Worm (Caenorhabditis elegans) whole organism, mixed stage, embryonic: ENCODE measurements around the gene K07C11.7.
A peak's percentile ranks its signal among the peaks of the same experiment; 100 is the strongest.

Experiments used
- blmp-1 ChIP-seq: fragments of 150-350 bp; optimal IDR thresholded peaks from 2 replicates; lab custom pipeline; 2014; ENCODE audit warnings: missing biosample characterization, missing genetic modification characterization
- ceh-39 ChIP-seq: fragments of 150-350 bp; optimal IDR thresholded peaks from 2 replicates; lab custom pipeline; 2014; ENCODE audit warnings: missing biosample characterization, missing genetic modification characterization
- ces-1 ChIP-seq: fragments of 150-350 bp; optimal IDR thresholded peaks from 2 replicates; lab custom pipeline; 2014; ENCODE audit warnings: missing biosample characterization, missing genetic modification reagents, missing genetic modification characterization
- elt-3 ChIP-seq: fragments of 150-350 bp; optimal IDR thresholded peaks from 2 replicates; lab custom pipeline; 2014; ENCODE audit warnings: missing biosample characterization, missing genetic modification characterization
- ham-2 ChIP-seq: fragments of 200-800 bp; sonication (Bioruptor generic); optimal IDR thresholded peaks from 2 replicates; lab custom pipeline; 2018; ENCODE audit warnings: mild to moderate bottlenecking, missing genetic modification characterization, missing compliant biosample characterization
- lin-13 ChIP-seq: fragments of 150-350 bp; optimal IDR thresholded peaks from 2 replicates; lab custom pipeline; 2014; ENCODE audit warnings: missing biosample characterization, missing genetic modification characterization
- lsy-2 ChIP-seq: fragments of 150-350 bp; optimal IDR thresholded peaks from 2 replicates; lab custom pipeline; 2014; ENCODE audit warnings: missing biosample characterization, missing genetic modification characterization
- mep-1 ChIP-seq: fragments of 150-350 bp; optimal IDR thresholded peaks from 2 replicates; lab custom pipeline; 2017; ENCODE audit warnings: missing biosample characterization, missing genetic modification reagents, missing genetic modification characterization, inconsistent platforms
- mls-2 ChIP-seq: sonication (generic microtip); optimal IDR thresholded peaks from 2 replicates; lab custom pipeline; 2016; ENCODE audit warnings: mild to moderate bottlenecking, missing genetic modification characterization, moderate library complexity, missing compliant biosample characterization
- nhr-12 ChIP-seq: fragments of 150-350 bp; optimal IDR thresholded peaks from 2 replicates; lab custom pipeline; 2014; ENCODE audit warnings: missing biosample characterization, missing genetic modification characterization
- nhr-2 ChIP-seq: fragments of 150-350 bp; optimal IDR thresholded peaks from 2 replicates; lab custom pipeline; 2014; ENCODE audit warnings: missing biosample characterization, missing genetic modification characterization
- nhr-237 ChIP-seq: fragments of 150-350 bp; optimal IDR thresholded peaks from 2 replicates; lab custom pipeline; 2014; ENCODE audit warnings: missing biosample characterization, missing genetic modification characterization
- nhr-28 ChIP-seq: fragments of 150-350 bp; optimal IDR thresholded peaks from 2 replicates; lab custom pipeline; 2014; ENCODE audit warnings: missing biosample characterization, missing genetic modification characterization
- nhr-76 ChIP-seq: sonication (generic microtip); optimal IDR thresholded peaks from 2 replicates; lab custom pipeline; 2017; ENCODE audit warnings: missing biosample characterization, missing genetic modification characterization
- pha-4 ChIP-seq: fragments of 150-350 bp; optimal IDR thresholded peaks from 2 replicates; lab custom pipeline; 2018; ENCODE audit warnings: missing biosample characterization, missing genetic modification reagents, missing genetic modification characterization
- sem-2 ChIP-seq: fragments of 200-800 bp; sonication (Bioruptor generic); optimal IDR thresholded peaks from 2 replicates; lab custom pipeline; 2018; ENCODE audit warnings: mild to moderate bottlenecking, missing genetic modification characterization, missing compliant biosample characterization
- snpc-4 ChIP-seq: fragments of 150-350 bp; optimal IDR thresholded peaks from 2 replicates; lab custom pipeline; 2014; ENCODE audit warnings: missing biosample characterization, missing genetic modification characterization
- sptf-1 ChIP-seq: sonication (generic microtip); optimal IDR thresholded peaks from 2 replicates; lab custom pipeline; 2017; ENCODE audit warnings: mild to moderate bottlenecking, missing genetic modification characterization, moderate library complexity, missing compliant biosample characterization
- tbx-8 ChIP-seq: fragments of 200-800 bp; sonication (Bioruptor generic); optimal IDR thresholded peaks from 2 replicates; lab custom pipeline; 2018; ENCODE audit warnings: mild to moderate bottlenecking, missing genetic modification characterization, moderate library complexity, missing compliant biosample characterization
- unc-120 ChIP-seq: sonication (generic microtip); optimal IDR thresholded peaks from 2 replicates; lab custom pipeline; 2017; ENCODE audit warnings: missing genetic modification characterization, missing compliant biosample characterization; ENCODE audit not compliant: poor library complexity, severe bottlenecking
- unc-39 ChIP-seq: fragments of 150-350 bp; optimal IDR thresholded peaks from 2 replicates; lab custom pipeline; 2014; ENCODE audit warnings: missing biosample characterization, missing genetic modification characterization
- unc-62 ChIP-seq: fragments of 150-350 bp; optimal IDR thresholded peaks from 2 replicates; lab custom pipeline; 2014; ENCODE audit warnings: missing biosample characterization, missing genetic modification reagents, missing genetic modification characterization
- zip-8 ChIP-seq: fragments of 150-350 bp; optimal IDR thresholded peaks from 2 replicates; lab custom pipeline; 2014; ENCODE audit warnings: missing biosample characterization, missing genetic modification characterization
- ztf-11 ChIP-seq: fragments of 150-350 bp; optimal IDR thresholded peaks from 2 replicates; lab custom pipeline; 2014; ENCODE audit warnings: missing biosample characterization, missing genetic modification characterization

The K07C11.7 gene

DNA sequence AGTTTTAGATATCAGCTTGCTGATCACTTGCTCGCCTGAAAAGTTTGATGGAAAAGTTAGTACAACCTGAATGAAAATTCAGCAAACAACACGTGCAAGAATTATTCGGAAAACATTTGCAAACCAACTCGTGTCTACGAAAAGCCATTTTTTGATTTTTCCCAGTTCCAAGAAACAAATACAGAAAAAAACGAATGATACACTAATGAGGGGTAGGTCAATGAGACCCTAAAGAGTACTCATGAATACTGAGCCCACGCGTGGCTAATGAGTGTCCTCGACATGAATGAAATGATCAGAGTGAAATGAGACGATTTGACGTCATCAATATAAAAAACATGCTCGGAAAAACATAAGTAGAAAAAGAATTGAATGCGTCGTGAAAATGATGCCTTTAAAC lies 1.8 kb downstream of the K07C11.7 start:
- TF ChIP-seq nhr-237 (tag; lab: Kevin White, UChicago): no peak
- TF ChIP-seq zip-8 (tag; lab: Kevin White, UChicago): no peak
- TF ChIP-seq tbx-8: no peak
- no peak for TF ChIP-seq ces-1
- no peak for TF ChIP-seq elt-3 (tag; lab: Kevin White, UChicago)
- TF ChIP-seq, all 35 proteins: peak for 0

- TF ChIP-seq mep-1 (tag; lab: Kevin White, UChicago) (no peak), nhr-237 (tag; lab: Kevin White, UChicago) (no peak), pha-4 (no peak), nhr-2 (tag; lab: Kevin White, UChicago) (no peak), ztf-11 (tag; lab: Kevin White, UChicago) (no peak), lsy-2 (tag; lab: Kevin White, UChicago) (no peak), nhr-12 (tag; lab: Kevin White, UChicago) (no peak), nhr-28 (tag; lab: Kevin White, UChicago) (no peak), ham-2 (GFP tag; lab: Kevin White, UChicago) (no peak), sptf-1 (no peak), unc-39 (tag; lab: Kevin White, UChicago) (no peak), zip-8 (tag; lab: Kevin White, UChicago) (no peak)
- TF ChIP-seq, all 35 proteins: peak for 0
Measured at ce11 chrV:8210527-8210926, 3.2 kb downstream of the K07C11.7 start.

ce11 chrV:8206931-8207330 lies 6.8 kb downstream of the K07C11.7 start, which contains the start of gene timp-1:
timp-1 (plus strand) TSS chrV:8207235.
- TF ChIP-seq zip-8 (tag; lab: Kevin White, UChicago) (peak; percentile 67), snpc-4 (no peak)

DNA sequence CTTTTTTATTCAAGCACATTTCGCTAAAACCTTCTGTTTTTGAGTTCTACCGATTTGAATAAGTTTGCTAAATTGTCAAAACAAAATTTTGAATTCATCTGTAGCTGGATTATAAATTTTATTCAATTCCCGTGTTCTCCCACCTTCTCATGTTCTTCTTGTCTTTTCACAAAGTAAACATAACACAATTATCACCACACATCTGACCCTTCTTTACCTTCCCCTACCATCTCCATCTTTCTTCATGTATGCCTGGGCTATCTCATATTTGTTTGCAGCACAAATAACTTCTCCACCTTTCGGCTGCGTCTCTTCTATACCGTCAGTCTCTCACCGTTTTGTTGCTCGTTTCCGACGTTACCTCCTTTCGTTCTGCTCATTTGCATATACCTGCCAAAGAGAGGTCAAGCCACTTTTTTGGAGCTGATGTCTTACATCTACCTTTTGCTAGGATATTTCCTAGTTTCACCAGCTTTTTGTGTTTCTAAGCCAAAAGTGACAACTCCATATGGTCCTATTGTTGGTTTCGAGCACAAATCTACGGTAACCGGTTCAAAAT lies 10.6 kb downstream of the K07C11.7 start, which contains the start of gene cest-17:
cest-17 (plus strand) TSS at position 248 of the 559 bp plus-strand sequence.
- TF ChIP-seq nhr-12 (tag; lab: Kevin White, UChicago) (no peak), nhr-2 (tag; lab: Kevin White, UChicago) (peak; percentile 0), pha-4 (peak; percentile 6)

DNA sequence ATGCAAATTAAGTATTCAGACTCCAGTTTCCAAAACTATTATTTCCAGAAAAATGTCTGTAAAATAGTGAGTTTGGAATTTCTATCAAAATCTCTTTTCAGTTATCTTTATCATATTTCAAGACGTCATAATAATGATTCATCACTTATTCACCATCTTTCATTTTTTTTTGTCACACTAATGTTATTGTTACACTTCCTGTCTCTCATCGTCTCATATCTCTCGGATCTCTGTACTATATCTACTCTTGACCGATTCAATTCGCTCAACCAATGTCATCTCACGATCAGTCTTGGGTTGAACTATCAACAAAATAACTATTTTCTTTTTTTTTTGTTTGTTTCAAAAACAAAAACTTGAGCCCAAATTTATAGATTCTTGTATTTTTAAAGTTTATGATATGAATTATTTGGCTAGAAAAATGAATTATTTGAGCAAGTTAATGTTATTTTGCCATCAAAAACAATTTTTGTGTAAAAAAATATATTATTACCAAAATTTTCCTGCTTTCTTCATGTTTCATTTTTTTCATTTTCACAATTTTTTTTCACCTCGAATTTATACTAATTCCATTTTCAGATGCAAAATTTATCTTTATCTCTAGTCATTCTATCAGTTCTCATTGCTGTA lies 12.4 kb downstream of the K07C11.7 start, which contains the start of gene cri-2:
cri-2 (plus strand) TSS at position 580 of the 630 bp plus-strand sequence.
- TF ChIP-seq unc-62 (GFP tag; lab: Kevin White, UChicago) (peak; percentile 68), mls-2 (no peak), ceh-39 (no peak)

- TF ChIP-seq mls-2 (no peak), sem-2 (no peak), zip-8 (tag; lab: Kevin White, UChicago) (no peak), mep-1 (tag; lab: Kevin White, UChicago) (no peak), nhr-2 (tag; lab: Kevin White, UChicago) (no peak), pha-4 (no peak), lsy-2 (tag; lab: Kevin White, UChicago) (no peak), ham-2 (GFP tag; lab: Kevin White, UChicago) (no peak), nhr-12 (tag; lab: Kevin White, UChicago) (no peak)
Measured at ce11 chrV:8198994-8199393, 14.8 kb downstream of the K07C11.7 start, which contains the start of gene F20D6.11. F20D6.11 (minus strand) TSS chrV:8199094.

ce11 chrV:8196993-8197392 lies 16.8 kb downstream of the K07C11.7 start:
- TF ChIP-seq mep-1 (tag; lab: Kevin White, UChicago) (no peak), unc-120 (tag; lab: Kevin White, UChicago) (no peak), nhr-76 (tag; lab: Kevin White, UChicago) (no peak), blmp-1 (tag; lab: Kevin White, UChicago) (no peak), ham-2 (GFP tag; lab: Kevin White, UChicago) (no peak), mls-2 (no peak), nhr-12 (tag; lab: Kevin White, UChicago) (no peak), lin-13 (tag; lab: Kevin White, UChicago) (no peak), elt-3 (tag; lab: Kevin White, UChicago) (no peak), nhr-28 (tag; lab: Kevin White, UChicago) (no peak), sptf-1 (no peak)
